Fruit fly (Drosophila melanogaster): ENCODE data around the gene Unc-76.
A peak's percentile ranks its signal among the peaks of the same experiment; 100 is the strongest.

Gene Unc-76

DNA sequence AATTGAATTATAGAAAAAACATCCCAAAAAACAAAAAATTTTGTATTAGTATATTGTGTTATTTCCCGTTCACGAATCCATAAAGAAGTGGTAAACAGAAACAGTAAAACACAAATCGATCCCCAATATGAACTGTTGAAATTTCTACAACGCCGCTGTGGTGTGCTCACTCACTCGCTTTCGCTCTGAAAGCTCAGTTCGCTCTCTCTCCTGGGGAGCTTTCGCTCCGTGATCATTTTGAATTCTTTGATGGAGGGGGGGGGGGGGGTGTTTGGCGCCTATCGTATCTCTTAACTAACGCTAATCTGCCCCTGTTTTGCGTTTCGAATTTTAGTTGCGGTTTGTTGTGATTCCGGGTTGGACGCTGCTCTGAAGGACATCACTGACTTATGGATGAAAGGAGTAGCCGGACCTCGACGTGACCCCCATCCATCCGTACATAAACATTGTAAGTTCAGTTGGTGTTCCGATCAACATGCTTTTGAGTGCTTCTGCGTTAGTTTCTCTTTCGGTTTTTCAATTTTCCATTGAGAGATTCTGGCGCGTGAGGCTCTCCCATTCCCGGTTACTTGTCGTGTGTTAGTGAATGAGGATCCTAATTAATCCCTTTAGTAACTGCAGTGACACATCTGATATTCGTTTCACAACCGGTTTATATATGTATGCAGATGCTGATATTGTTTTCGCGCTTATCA is 60.9 kb downstream of the Unc-76 start, which contains the start of gene D2hgdh (continued):
- TF ChIP-seq Dfd (GFP tag; optimal IDR thresholded peaks at IDR 0.05), result no peak
- TF ChIP-seq run (tag; optimal IDR thresholded peaks at IDR 0.05), result peak; percentile 9
- TF ChIP-seq CG15269 (tag; optimal IDR thresholded peaks at IDR 0.05), result peak; percentile 18
- TF ChIP-seq lilli (GFP tag; optimal IDR thresholded peaks at IDR 0.05), result peak; percentile 45
- TF ChIP-seq CG14710 (tag; optimal IDR thresholded peaks at IDR 0.05), result no peak
- no peak for TF ChIP-seq Sry-δ (GFP tag; optimal IDR thresholded peaks at IDR 0.05)
- no peak for TF ChIP-seq phol (tag; optimal IDR thresholded peaks at IDR 0.05)
- TF ChIP-seq Atf6 (GFP tag; IDR thresholded peaks at IDR 0.05), result no peak
- TF ChIP-seq grau (tag; optimal IDR thresholded peaks at IDR 0.05), result peak; percentile 37
- no peak for TF ChIP-seq Nf-YA (GFP tag; IDR thresholded peaks at IDR 0.05)
- TF ChIP-seq CG4617 (GFP tag; optimal IDR thresholded peaks at IDR 0.05; ENCODE audit: borderline replicate concordance), result no peak
- no peak for TF ChIP-seq CG4424 (GFP tag; optimal IDR thresholded peaks at IDR 0.05)
- no peak for TF ChIP-seq CG12659 (GFP tag; optimal IDR thresholded peaks at IDR 0.05)
- TF ChIP-seq usp (GFP tag; optimal IDR thresholded peaks at IDR 0.05), result no peak
- TF ChIP-seq p53 (GFP tag; optimal IDR thresholded peaks at IDR 0.05), result no peak
- TF ChIP-seq CG14860 (GFP tag; IDR thresholded peaks at IDR 0.05; ENCODE audit: partially characterized antibody), result no peak
- TF ChIP-seq D19B (GFP tag; optimal IDR thresholded peaks at IDR 0.05), result peak; percentile 28
- no peak for TF ChIP-seq CG11093 (GFP tag; IDR thresholded peaks at IDR 0.05)
- no peak for TF ChIP-seq jumu (GFP tag; optimal IDR thresholded peaks at IDR 0.05)
- TF ChIP-seq dysf (GFP tag; IDR thresholded peaks at IDR 0.05), result peak; percentile 11; the same call in 1 of the 3 replicates
- TF ChIP-seq vfl (GFP tag; optimal IDR thresholded peaks at IDR 0.05), result no peak
- no peak for TF ChIP-seq salm (tag; optimal IDR thresholded peaks at IDR 0.05)
- no peak for TF ChIP-seq tup (GFP tag; optimal IDR thresholded peaks at IDR 0.05)
- peak; percentile 8 for TF ChIP-seq Meics (GFP tag; optimal IDR thresholded peaks at IDR 0.05)
- TF ChIP-seq CG10979 (tag; optimal IDR thresholded peaks at IDR 0.05), result no peak
- TF ChIP-seq Rfx (GFP tag; IDR thresholded peaks at IDR 0.05), result peak; percentile 60
- no peak for TF ChIP-seq Antp (GFP tag; optimal IDR thresholded peaks at IDR 0.05)
- no peak for TF ChIP-seq CG12769 (tag; optimal IDR thresholded peaks at IDR 0.05)
- peak; percentile 10; the same call in 1 of the 2 replicates for TF ChIP-seq chm (GFP tag; IDR thresholded peaks at IDR 0.05)
- no peak for TF ChIP-seq twi (tag; optimal IDR thresholded peaks at IDR 0.05)
- TF ChIP-seq crol (GFP tag; IDR thresholded peaks at IDR 0.05), result peak; percentile 80
- TF ChIP-seq unc-4 (GFP tag; IDR thresholded peaks at IDR 0.05; ENCODE audit: partially characterized antibody), result no peak
- TF ChIP-seq Ada2b (GFP tag; IDR thresholded peaks at IDR 0.05), result 0 out of 2 replicates have a peak, but pooled peaks have one; percentile 7
- no peak for TF ChIP-seq Myb (GFP tag; optimal IDR thresholded peaks at IDR 0.05)
- no peak for TF ChIP-seq Spps (tag; optimal IDR thresholded peaks at IDR 0.05)
- peak; percentile 71; the same call in 1 of the 4 replicates for TF ChIP-seq chinmo (GFP tag; IDR thresholded peaks at IDR 0.05; ENCODE audit: partially characterized antibody)
- TF ChIP-seq Doc3 (GFP tag; IDR thresholded peaks at IDR 0.05; ENCODE audit: partially characterized antibody), result no peak
- no peak for TF ChIP-seq trh (GFP tag; optimal IDR thresholded peaks at IDR 0.05)
- TF ChIP-seq CTCF (GFP tag; optimal IDR thresholded peaks at IDR 0.05), result no peak
- 0 out of 2 replicates have a peak, but pooled peaks have one; percentile 8 for TF ChIP-seq NFAT (GFP tag; IDR thresholded peaks at IDR 0.05)
- peak; percentile 30 for TF ChIP-seq gem (tag; optimal IDR thresholded peaks at IDR 0.05)
- no peak for TF ChIP-seq CG15073 (GFP tag; optimal IDR thresholded peaks at IDR 0.05)
- TF ChIP-seq otp (GFP tag; IDR thresholded peaks at IDR 0.05), result no peak
- no peak for TF ChIP-seq Sox102F (GFP tag; optimal IDR thresholded peaks at IDR 0.05)
- TF ChIP-seq Hey (tag; optimal IDR thresholded peaks at IDR 0.05), result no peak
- TF ChIP-seq CG32767 (GFP tag; IDR thresholded peaks at IDR 0.05), result no peak
- peak; percentile 53 for TF ChIP-seq Drgx (GFP tag; IDR thresholded peaks at IDR 0.05)
- no peak for TF ChIP-seq ap (GFP tag; IDR thresholded peaks at IDR 0.05)
- TF ChIP-seq CG8290 (GFP tag; optimal IDR thresholded peaks at IDR 0.05), result no peak
- TF ChIP-seq CG8290 (tag; optimal IDR thresholded peaks at IDR 0.05), result peak in 1 of 2 experiments; percentile 39
- TF ChIP-seq fu2 (GFP tag; optimal IDR thresholded peaks at IDR 0.05), result no peak
